Worm (Caenorhabditis elegans): ENCODE results near the gene srh-209.

srh-209 gene

ce11 chrV:18412351-18412750 lies 7.7 kb upstream of the srh-209 start:
- no peak for TF ChIP-seq efl-1 (optimal IDR thresholded peaks at IDR 0.05)
- peak in 1 of 2 experiments; percentile 23 for TF ChIP-seq efl-1 (GFP tag; optimal IDR thresholded peaks at IDR 0.05 in 1 of 2)
- no peak for TF ChIP-seq lsy-2 (tag; optimal IDR thresholded peaks at IDR 0.05)
- no peak for TF ChIP-seq ama-1 (optimal IDR thresholded peaks at IDR 0.05)
- no peak for TF ChIP-seq egl-27 (tag; optimal IDR thresholded peaks at IDR 0.05)
- peak in 1 of 2 experiments; percentile 2 for TF ChIP-seq lin-35 (GFP tag; optimal IDR thresholded peaks at IDR 0.05)
- TF ChIP-seq ces-1 (GFP tag; optimal IDR thresholded peaks at IDR 0.05): no peak

- TF ChIP-seq lsy-2 (tag; optimal IDR thresholded peaks at IDR 0.05) (no peak), fkh-10 (GFP tag; optimal IDR thresholded peaks at IDR 0.05) (no peak), unc-62 (GFP tag; optimal IDR thresholded peaks at IDR 0.05) (no peak), F16B12.6 (tag; optimal IDR thresholded peaks at IDR 0.05) (no peak), grh-1 (GFP tag; IDR thresholded peaks at IDR 0.05) (no peak), nhr-28 (tag; optimal IDR thresholded peaks at IDR 0.05) (no peak), lin-15B (tag; optimal IDR thresholded peaks at IDR 0.05) (no peak), unc-98 (GFP tag; IDR thresholded peaks at IDR 0.05) (no peak), aha-1 (tag; optimal IDR thresholded peaks at IDR 0.05) (no peak), xbp-1 (tag; optimal IDR thresholded peaks at IDR 0.05) (no peak)
Measured at ce11 chrV:18410142-18410541, 5.5 kb upstream of the srh-209 start, which contains the start of gene srh-207. Gene srh-207 (minus strand): TSS chrV:18410242.

- TF ChIP-seq lin-15B (tag; optimal IDR thresholded peaks at IDR 0.05) (no peak), efl-1 (optimal IDR thresholded peaks at IDR 0.05) (no peak), efl-1 (GFP tag; optimal IDR thresholded peaks at IDR 0.05 in 1 of 2) (peak in 1 of 2 experiments; percentile 90), ceh-82 (tag; optimal IDR thresholded peaks at IDR 0.05) (no peak)
Measured at ce11 chrV:18402743-18403142, 1.9 kb downstream of the srh-209 start.

- TF ChIP-seq unc-62 (GFP tag; optimal IDR thresholded peaks at IDR 0.05): no peak
- TF ChIP-seq efl-1 (optimal IDR thresholded peaks at IDR 0.05): no peak
- peak in 1 of 2 experiments; percentile 6 for TF ChIP-seq efl-1 (GFP tag; optimal IDR thresholded peaks at IDR 0.05 in 1 of 2)
Measured at ce11 chrV:18397814-18398213, 6.9 kb downstream of the srh-209 start, which contains the start of gene Y51A2B.16. Gene Y51A2B.16 (minus strand): TSS chrV:18397914.

- no peak for TF ChIP-seq nhr-47 (tag; optimal IDR thresholded peaks at IDR 0.05)
- TF ChIP-seq zip-4 (GFP tag; optimal IDR thresholded peaks at IDR 0.05): no peak
- no peak for TF ChIP-seq ceh-8 (GFP tag; optimal IDR thresholded peaks at IDR 0.05)
- no peak for TF ChIP-seq nhr-85 (tag)
- no peak for TF ChIP-seq nhr-20 (tag; optimal IDR thresholded peaks at IDR 0.05)
- TF ChIP-seq nhr-28 (tag; optimal IDR thresholded peaks at IDR 0.05): no peak
- no peak for TF ChIP-seq nhr-71 (tag; optimal IDR thresholded peaks at IDR 0.05)
- no peak for TF ChIP-seq efl-1 (optimal IDR thresholded peaks at IDR 0.05)
- TF ChIP-seq efl-1 (GFP tag; optimal IDR thresholded peaks at IDR 0.05 in 1 of 2): no peak
- no peak for TF ChIP-seq ztf-4 (tag; optimal IDR thresholded peaks at IDR 0.05)
- no peak for TF ChIP-seq ces-1 (GFP tag; optimal IDR thresholded peaks at IDR 0.05)
- no peak for TF ChIP-seq elt-3 (tag; optimal IDR thresholded peaks at IDR 0.05)
- no peak for TF ChIP-seq C34B4.2 (tag; optimal IDR thresholded peaks at IDR 0.05)
- no peak for TF ChIP-seq F16B12.6 (tag; optimal IDR thresholded peaks at IDR 0.05)
- no peak for TF ChIP-seq swsn-7 (tag; optimal IDR thresholded peaks at IDR 0.05)
- no peak for TF ChIP-seq ceh-63 (GFP tag; optimal IDR thresholded peaks at IDR 0.05)
Measured at ce11 chrV:18395649-18396048, 9.0 kb downstream of the srh-209 start, which contains the start of gene Y51A2B.9. Gene Y51A2B.9 (minus strand): TSS chrV:18395749.

- TF ChIP-seq dsc-1 (tag; optimal IDR thresholded peaks at IDR 0.05) (no peak), nhr-20 (tag; optimal IDR thresholded peaks at IDR 0.05) (no peak), rnt-1 (tag; optimal IDR thresholded peaks at IDR 0.05) (no peak), nhr-76 (tag; optimal IDR thresholded peaks at IDR 0.05) (no peak), jun-1 (tag; optimal IDR thresholded peaks at IDR 0.05) (no peak), elt-2 (tag; optimal IDR thresholded peaks at IDR 0.05) (no peak), unc-98 (GFP tag; IDR thresholded peaks at IDR 0.05) (no peak), irx-1 (tag; optimal IDR thresholded peaks at IDR 0.05) (no peak), C34B4.2 (tag; optimal IDR thresholded peaks at IDR 0.05) (no peak), nhr-19 (GFP tag; conservative IDR thresholded peaks at IDR 0.05) (no peak), aly-2 (tag; optimal IDR thresholded peaks at IDR 0.05) (no peak), isw-1 (GFP tag; IDR thresholded peaks at IDR 0.05) (no peak), nhr-28 (tag; optimal IDR thresholded peaks at IDR 0.05) (no peak), efl-1 (optimal IDR thresholded peaks at IDR 0.05) (no peak), efl-1 (GFP tag; optimal IDR thresholded peaks at IDR 0.05 in 1 of 2) (no peak), ceh-82 (tag; optimal IDR thresholded peaks at IDR 0.05) (no peak), vab-15 (tag; optimal IDR thresholded peaks at IDR 0.05) (no peak), lsy-2 (tag; optimal IDR thresholded peaks at IDR 0.05) (no peak), pag-3 (tag; optimal IDR thresholded peaks at IDR 0.05; ENCODE audit: borderline replicate concordance, insufficient read depth) (no peak)
Measured at ce11 chrV:18394203-18394602, 10.5 kb downstream of the srh-209 start, which contains the start of gene Y51A2B.6. Gene Y51A2B.6 (minus strand): TSS chrV:18394303.

Measured in whole organism, L1 larva.